Fruit fly (Drosophila melanogaster) whole organism, embryonic: Measurements from ENCODE around the gene CARPB.

Experiments
- CG10979 ChIP-seq: fragments of 200-800 bp; sonication (Bioruptor generic); optimal IDR thresholded peaks from 2 replicates; lab custom pipeline; 2018; ENCODE audit warnings: missing biosample characterization, mild to moderate bottlenecking, missing genetic modification characterization, moderate library complexity
- CG11695 ChIP-seq: fragments of 200-800 bp; sonication (Bioruptor generic); IDR thresholded peaks from 3 replicates; pipeline ENCODE4 v1.3.6; 2022; ENCODE audit warnings: missing biosample characterization, missing genetic modification characterization
- CG9817 ChIP-seq: fragments of 200-800 bp; sonication (Bioruptor generic); optimal IDR thresholded peaks from 2 replicates; lab custom pipeline; 2018; ENCODE audit warnings: missing biosample characterization, mild to moderate bottlenecking, missing genetic modification characterization, moderate library complexity
- HLH54F ChIP-seq: fragments of 200-800 bp; sonication (Bioruptor generic); optimal IDR thresholded peaks from 3 replicates; lab custom pipeline; 2016; ENCODE audit warnings: missing biosample characterization, missing genetic modification characterization
- kni ChIP-seq: fragments of 200-800 bp; sonication (Bioruptor generic); optimal IDR thresholded peaks from 3 replicates; lab custom pipeline; 2017; ENCODE audit warnings: mild to moderate bottlenecking, missing biosample characterization, missing genetic modification reagents, missing genetic modification characterization
- slp2 ChIP-seq: fragments of 200-800 bp; sonication (Bioruptor generic); optimal IDR thresholded peaks from 2 replicates; lab custom pipeline; 2016; ENCODE audit warnings: missing biosample characterization, missing genetic modification characterization
- zfh2 ChIP-seq: fragments of 200-800 bp; sonication (Bioruptor generic); optimal IDR thresholded peaks from 2 replicates; lab custom pipeline; 2016; ENCODE audit warnings: missing biosample characterization, missing genetic modification characterization

DNA sequence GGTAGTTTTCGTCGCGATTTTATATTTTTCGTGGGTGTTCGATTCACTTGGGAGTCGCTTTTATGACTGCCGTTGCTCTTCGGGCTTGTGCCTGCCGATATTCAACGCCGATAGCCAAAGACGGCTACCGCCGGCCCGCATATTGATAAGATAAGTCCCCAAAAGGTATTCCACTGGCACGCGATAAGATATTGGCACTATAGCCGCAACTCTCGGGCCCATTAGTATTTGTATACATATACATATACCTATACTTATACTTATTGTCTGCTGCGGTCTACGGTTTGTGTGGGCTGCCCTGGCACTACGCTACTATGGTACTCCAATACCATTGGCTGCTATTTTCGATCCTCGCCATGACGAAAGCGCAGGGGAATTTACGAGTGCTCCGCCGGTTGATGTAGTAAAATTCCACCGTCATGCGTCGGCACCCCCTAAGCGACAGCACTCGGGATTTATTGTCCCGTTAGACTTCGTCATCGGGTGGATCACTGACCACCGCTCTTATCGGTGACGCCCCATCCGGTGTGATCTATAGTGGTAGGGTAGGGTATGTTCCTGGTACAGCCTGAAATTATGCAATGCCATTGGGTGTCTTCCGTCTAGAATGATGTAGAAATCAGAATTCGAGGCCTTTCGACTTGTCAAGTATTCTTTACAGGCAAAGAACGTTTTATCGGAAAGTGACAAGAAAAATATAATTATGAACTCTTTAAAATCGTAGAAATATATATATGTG lies 85.7 kb downstream of the CARPB start, which contains the start of gene CG45060:
- TF ChIP-seq CG11695 (GFP tag; lab: Robert Waterston, UW): no peak
- TF ChIP-seq HLH54F (GFP tag; lab: Kevin White, UChicago): no peak
- no peak for TF ChIP-seq slp2 (GFP tag; lab: Kevin White, UChicago)
- TF ChIP-seq zfh2 (GFP tag; lab: Kevin White, UChicago): no peak
- TF ChIP-seq kni: no peak
- no peak for TF ChIP-seq CG9817
- TF ChIP-seq CG10979 (tag; lab: Kevin White, UChicago): no peak
